Fruit fly (Drosophila melanogaster) whole organism, adult: ENCODE measurements around the gene CG18294.

Source experiments
- CG11617 ChIP-seq: fragments of 200-800 bp; sonication (Bioruptor generic); optimal IDR thresholded peaks from 2 replicates; lab custom pipeline; 2017; ENCODE audit warnings: mild to moderate bottlenecking, missing biosample characterization, missing genetic modification reagents, missing genetic modification characterization
- CG12768 ChIP-seq: fragments of 200-800 bp; sonication (Bioruptor generic); optimal IDR thresholded peaks from 2 replicates; lab custom pipeline; 2017; ENCODE audit warnings: missing biosample characterization, missing genetic modification characterization, mild to moderate bottlenecking, moderate library complexity, missing genetic modification reagents
- CG14711 ChIP-seq: fragments of 200-800 bp; sonication (Bioruptor generic); optimal IDR thresholded peaks from 2 replicates; lab custom pipeline; 2018; ENCODE audit warnings: missing biosample characterization, mild to moderate bottlenecking, missing genetic modification characterization, moderate library complexity
- Crg-1 ChIP-seq: fragments of 200-800 bp; sonication (Bioruptor generic); optimal IDR thresholded peaks from 2 replicates; lab custom pipeline; 2016; ENCODE audit warnings: missing biosample characterization, missing genetic modification characterization
- Mnt ChIP-seq: fragments of 200-800 bp; sonication (Bioruptor generic); optimal IDR thresholded peaks from 2 replicates; lab custom pipeline; 2016; ENCODE audit warnings: missing biosample characterization, mild to moderate bottlenecking, missing genetic modification characterization
- bab1 ChIP-seq: fragments of 200-800 bp; sonication (Bioruptor generic); optimal IDR thresholded peaks from 3 replicates; lab custom pipeline; 2019; ENCODE audit warnings: missing biosample characterization, mild to moderate bottlenecking, missing genetic modification characterization, moderate library complexity
- cic ChIP-seq: fragments of 200-800 bp; sonication (Bioruptor generic); optimal IDR thresholded peaks from 2 replicates; lab custom pipeline; 2017; ENCODE audit warnings: missing biosample characterization, mild to moderate bottlenecking, missing genetic modification characterization, moderate library complexity

- TF ChIP-seq CG12768 (GFP tag; lab: Kevin White, UChicago) (no peak), Crg-1 (no peak), bab1 (no peak), CG11617 (GFP tag; lab: Kevin White, UChicago) (no peak), CG14711 (tag; lab: Kevin White, UChicago) (no peak), Mnt (GFP tag; lab: Kevin White, UChicago) (no peak), cic (GFP tag; lab: Kevin White, UChicago) (no peak)
Measured at dm6 chr3L:19481209-19481608, 5.8 kb upstream of the CG18294 start.
